Worm (Caenorhabditis elegans) whole organism, L3 larva: Measurements from ENCODE around the gene C25E10.17.

Experiments
- ceh-82 ChIP-seq: fragments of 150-350 bp; optimal IDR thresholded peaks from 2 replicates; lab custom pipeline; 2014; ENCODE audit warnings: missing biosample characterization, missing genetic modification characterization
- ceh-9 ChIP-seq: sonication (generic microtip); optimal IDR thresholded peaks from 2 replicates; lab custom pipeline; 2018; ENCODE audit warnings: missing biosample characterization, missing genetic modification characterization
- jun-1 ChIP-seq: fragments of 150-350 bp; optimal IDR thresholded peaks from 2 replicates; lab custom pipeline; 2014; ENCODE audit warnings: missing biosample characterization, missing genetic modification reagents, missing genetic modification characterization
- ztf-4 ChIP-seq: fragments of 150-350 bp; optimal IDR thresholded peaks from 2 replicates; lab custom pipeline; 2014; ENCODE audit warnings: missing biosample characterization, missing genetic modification characterization

- TF ChIP-seq ztf-4 (tag; lab: Kevin White, UChicago), result no peak
- TF ChIP-seq ceh-82 (tag; lab: Kevin White, UChicago), result no peak
- peak; percentile 68 for TF ChIP-seq jun-1 (tag; lab: Kevin White, UChicago)
- no peak for TF ChIP-seq ceh-9 (tag; lab: Kevin White, UChicago)
These were observed 32.6 kb upstream of the C25E10.17 start for ce11 chrV:9079965-9080432.
